Worm (Caenorhabditis elegans): Measurements from ENCODE around the gene evl-14.

ce11 chrIII:4359900-4360299, 47.0 kb upstream of the evl-14 start:
- TF ChIP-seq elt-1 (tag; optimal IDR thresholded peaks at IDR 0.05) = no peak
- no peak for TF ChIP-seq skn-1 (tag; optimal IDR thresholded peaks at IDR 0.05)
- TF ChIP-seq unc-62 (GFP tag; optimal IDR thresholded peaks at IDR 0.05) = no peak
- no peak for TF ChIP-seq blmp-1 (tag; optimal IDR thresholded peaks at IDR 0.05; ENCODE audit: insufficient read depth)
- TF ChIP-seq nhr-10 (tag; optimal IDR thresholded peaks at IDR 0.05) = no peak
- TF ChIP-seq ama-1 (optimal IDR thresholded peaks at IDR 0.05) = no peak
- no peak for TF ChIP-seq zag-1 (tag; optimal IDR thresholded peaks at IDR 0.05)
- no peak for TF ChIP-seq aly-2 (tag; optimal IDR thresholded peaks at IDR 0.05)
- TF ChIP-seq snpc-4 (tag; optimal IDR thresholded peaks at IDR 0.05) = no peak
- no peak for TF ChIP-seq crh-2 (tag; optimal IDR thresholded peaks at IDR 0.05)

All from whole organism, L2 larva.